Worm (Caenorhabditis elegans) whole organism, early embryonic: Measurements from ENCODE around the gene txt-13.

Experiments
- B0310.2 ChIP-seq: sonication (generic microtip); optimal IDR thresholded peaks from 2 replicates; lab custom pipeline; 2016; ENCODE audit warnings: mild to moderate bottlenecking, missing genetic modification characterization, missing compliant biosample characterization
- F13C5.2 ChIP-seq: sonication (generic microtip); optimal IDR thresholded peaks from 2 replicates; lab custom pipeline; 2017; ENCODE audit warnings: mild to moderate bottlenecking, missing genetic modification characterization, inconsistent platforms, missing compliant biosample characterization
- aly-1 ChIP-seq: sonication (generic microtip); optimal IDR thresholded peaks from 2 replicates; lab custom pipeline; 2016; ENCODE audit warnings: missing genetic modification characterization, missing compliant biosample characterization
- ama-1 ChIP-seq: fragments of 150-350 bp; optimal IDR thresholded peaks from 2 replicates; lab custom pipeline; 2014
- flt-1 ChIP-seq: fragments of 200-800 bp; sonication (Bioruptor generic); IDR thresholded peaks from 2 replicates; pipeline ENCODE4 v1.3.6; 2022; ENCODE audit warnings: missing genetic modification characterization, missing compliant biosample characterization
- hmg-4 ChIP-seq: fragments of 200-800 bp; sonication (Bioruptor generic); optimal IDR thresholded peaks from 2 replicates; lab custom pipeline; 2018; ENCODE audit warnings: mild to moderate bottlenecking, missing genetic modification characterization, missing compliant biosample characterization
- scrt-1 ChIP-seq: fragments of 200-800 bp; sonication (Bioruptor generic); IDR thresholded peaks from 2 replicates; pipeline ENCODE4 v1.3.6; 2022; ENCODE audit warnings: missing genetic modification characterization, missing compliant biosample characterization
- tbx-11 ChIP-seq: fragments of 200-800 bp; sonication (Bioruptor generic); IDR thresholded peaks from 2 replicates; pipeline ENCODE4 v1.3.6; 2022; ENCODE audit warnings: missing genetic modification characterization, missing compliant biosample characterization
- tbx-37 ChIP-seq: fragments of 200-800 bp; sonication (Bioruptor generic); conservative IDR thresholded peaks from 2 replicates; pipeline ENCODE4 v1.3.6; 2022; ENCODE audit warnings: missing genetic modification reagents, missing genetic modification characterization, missing compliant biosample characterization
- tra-4 ChIP-seq: sonication (generic microtip); optimal IDR thresholded peaks from 2 replicates; lab custom pipeline; 2017; ENCODE audit warnings: missing genetic modification characterization, missing compliant biosample characterization

ce11 chrII:10557206-10557574 is 13.2 kb upstream of the txt-13 start:
- TF ChIP-seq tbx-37, result no peak
- no peak for TF ChIP-seq ama-1 (lab: Kevin White, UChicago)
- no peak for TF ChIP-seq B0310.2 (tag; lab: Kevin White, UChicago)
- TF ChIP-seq F13C5.2 (tag; lab: Kevin White, UChicago), result no peak
- no peak for TF ChIP-seq hmg-4
- TF ChIP-seq scrt-1 (GFP tag; lab: Robert Waterston, UW), result no peak
- TF ChIP-seq tra-4 (tag; lab: Kevin White, UChicago), result no peak
- TF ChIP-seq flt-1 (GFP tag; lab: Robert Waterston, UW), result no peak
- TF ChIP-seq aly-1 (tag; lab: Kevin White, UChicago), result no peak
- no peak for TF ChIP-seq tbx-11 (GFP tag; lab: Robert Waterston, UW)
